Worm (Caenorhabditis elegans) whole organism, young adult: ENCODE data around the gene riok-3.

Experiments
- B0261.1 ChIP-seq: sonication (generic microtip); optimal IDR thresholded peaks from 2 replicates; lab custom pipeline; 2016; ENCODE audit warnings: mild to moderate bottlenecking, missing genetic modification characterization, moderate library complexity, missing compliant biosample characterization
- C06A6.2 ChIP-seq: fragments of 200-800 bp; sonication (Bioruptor generic); conservative IDR thresholded peaks from 2 replicates; pipeline ENCODE4 v1.3.6; 2022; ENCODE audit warnings: missing genetic modification characterization, missing compliant biosample characterization
- F10E7.11 ChIP-seq: sonication (generic microtip); optimal IDR thresholded peaks from 2 replicates; lab custom pipeline; 2017; ENCODE audit warnings: mild to moderate bottlenecking, missing genetic modification characterization, moderate library complexity, missing compliant biosample characterization
- F33H1.4 ChIP-seq: fragments of 200-800 bp; sonication (Bioruptor generic); IDR thresholded peaks from 2 replicates; pipeline ENCODE4 v1.3.6; 2022; ENCODE audit warnings: missing genetic modification reagents, missing genetic modification characterization, missing compliant biosample characterization
- F49E8.2 ChIP-seq: sonication (generic microtip); optimal IDR thresholded peaks from 3 replicates; lab custom pipeline; 2017; ENCODE audit warnings: missing genetic modification characterization, mild to moderate bottlenecking, missing compliant biosample characterization, antibody characterized with exemption, moderate library complexity; ENCODE audit not compliant: insufficient read depth
- F52B5.7 ChIP-seq: sonication (generic microtip); optimal IDR thresholded peaks from 2 replicates; lab custom pipeline; 2016; ENCODE audit warnings: mild to moderate bottlenecking, missing genetic modification characterization, missing compliant biosample characterization
- K12H6.12 ChIP-seq: fragments of 200-800 bp; sonication (Bioruptor generic); optimal IDR thresholded peaks from 2 replicates; lab custom pipeline; 2018; ENCODE audit warnings: mild to moderate bottlenecking, missing genetic modification characterization, missing compliant biosample characterization
- T07F8.4 ChIP-seq: sonication (generic microtip); optimal IDR thresholded peaks from 2 replicates; lab custom pipeline; 2016; ENCODE audit warnings: mild to moderate bottlenecking, missing genetic modification characterization, moderate library complexity, missing compliant biosample characterization
- ZK185.1 ChIP-seq: sonication (generic microtip); optimal IDR thresholded peaks from 2 replicates; lab custom pipeline; 2016; ENCODE audit warnings: mild to moderate bottlenecking, missing genetic modification characterization, missing compliant biosample characterization; ENCODE audit not compliant: poor library complexity, severe bottlenecking
- aptf-3 ChIP-seq: fragments of 200-800 bp; sonication (Bioruptor generic); IDR thresholded peaks from 2 replicates; pipeline ENCODE4 v1.3.6; 2022; ENCODE audit warnings: missing genetic modification characterization, missing compliant biosample characterization
- attf-3 ChIP-seq: fragments of 200-800 bp; sonication (Bioruptor generic); conservative IDR thresholded peaks from 2 replicates; pipeline ENCODE4 v1.3.6; 2022; ENCODE audit warnings: missing genetic modification reagents, missing genetic modification characterization, missing compliant biosample characterization
- attf-5 ChIP-seq: fragments of 200-800 bp; sonication (Bioruptor generic); optimal IDR thresholded peaks from 2 replicates; lab custom pipeline; 2018; ENCODE audit warnings: mild to moderate bottlenecking, missing genetic modification characterization, missing compliant biosample characterization
- bed-1 ChIP-seq: fragments of 200-800 bp; sonication (Bioruptor generic); IDR thresholded peaks from 2 replicates; pipeline ENCODE4 v1.3.6; 2022; ENCODE audit warnings: missing genetic modification reagents, missing genetic modification characterization, missing compliant biosample characterization
- bed-2 ChIP-seq: fragments of 200-800 bp; sonication (Bioruptor generic); IDR thresholded peaks from 2 replicates; pipeline ENCODE4 v1.3.6; 2022; ENCODE audit warnings: missing genetic modification reagents, missing genetic modification characterization, missing compliant biosample characterization
- ceh-100 ChIP-seq: fragments of 200-800 bp; sonication (Bioruptor generic); IDR thresholded peaks from 2 replicates; pipeline ENCODE4 v1.3.6; 2022; ENCODE audit warnings: missing genetic modification reagents, missing genetic modification characterization, missing compliant biosample characterization
- ceh-40 ChIP-seq: fragments of 200-800 bp; sonication (Bioruptor generic); IDR thresholded peaks from 2 replicates; pipeline ENCODE4 v1.3.6; 2022; ENCODE audit warnings: missing genetic modification characterization, missing compliant biosample characterization
- ceh-58 ChIP-seq: fragments of 200-800 bp; sonication (Bioruptor generic); IDR thresholded peaks from 2 replicates; pipeline ENCODE4 v1.3.6; 2022; ENCODE audit warnings: missing genetic modification characterization, missing compliant biosample characterization
- ceh-79 ChIP-seq: sonication (generic microtip); optimal IDR thresholded peaks from 2 replicates; lab custom pipeline; 2017; ENCODE audit warnings: mild to moderate bottlenecking, missing genetic modification characterization, missing compliant biosample characterization
- ceh-91 ChIP-seq: fragments of 200-800 bp; sonication (Bioruptor generic); IDR thresholded peaks from 2 replicates; pipeline ENCODE4 v1.3.6; 2022; ENCODE audit warnings: missing genetic modification reagents, missing genetic modification characterization, missing compliant biosample characterization
- efl-1 ChIP-seq: fragments of 150-350 bp; optimal IDR thresholded peaks from 2 replicates; lab custom pipeline; 2014; ENCODE audit warnings: missing biosample characterization, missing genetic modification reagents, missing genetic modification characterization
- him-1 ChIP-seq: sonication (generic microtip); optimal IDR thresholded peaks from 2 replicates; lab custom pipeline; 2016; ENCODE audit warnings: missing genotype, missing genetic modification reagents, missing genetic modification characterization, missing compliant biosample characterization
- hmg-1.2 ChIP-seq: fragments of 200-800 bp; sonication (Bioruptor generic); IDR thresholded peaks from 2 replicates; pipeline ENCODE4 v1.3.6; 2022; ENCODE audit warnings: missing genetic modification reagents, missing genetic modification characterization, missing compliant biosample characterization
- hmg-20 ChIP-seq: fragments of 200-800 bp; sonication (Bioruptor generic); IDR thresholded peaks from 2 replicates; pipeline ENCODE4 v1.3.6; 2022; ENCODE audit warnings: missing genetic modification reagents, missing genetic modification characterization, missing compliant biosample characterization
- let-526 ChIP-seq: fragments of 200-800 bp; sonication (Bioruptor generic); IDR thresholded peaks from 2 replicates; pipeline ENCODE4 v1.3.6; 2022; ENCODE audit warnings: missing genetic modification reagents, missing genetic modification characterization, missing compliant biosample characterization
- lin-26 ChIP-seq: fragments of 200-800 bp; sonication (Bioruptor generic); IDR thresholded peaks from 2 replicates; pipeline ENCODE4 v1.3.6; 2022; ENCODE audit warnings: missing genetic modification reagents, missing genetic modification characterization, missing compliant biosample characterization
- lin-35 ChIP-seq, 3 experiments: fragments of 150-350 bp in 2 of 3; sonication (generic microtip) in 1 of 3; optimal IDR thresholded peaks; 2 replicates each; lab custom pipeline; 2014 to 2018; ENCODE audit warnings: missing biosample characterization in 3 of 3, missing genetic modification characterization in 3 of 3, missing genetic modification reagents in 3 of 3
- lsl-1 ChIP-seq: fragments of 200-800 bp; sonication (Bioruptor generic); optimal IDR thresholded peaks from 2 replicates; lab custom pipeline; 2018; ENCODE audit warnings: mild to moderate bottlenecking, missing genetic modification characterization, moderate library complexity, missing compliant biosample characterization
- madf-10 ChIP-seq: sonication (generic microtip); optimal IDR thresholded peaks from 2 replicates; lab custom pipeline; 2016; ENCODE audit warnings: mild to moderate bottlenecking, missing genetic modification characterization, missing compliant biosample characterization
- madf-6 ChIP-seq: fragments of 200-800 bp; sonication (Bioruptor generic); IDR thresholded peaks from 2 replicates; pipeline ENCODE4 v1.3.6; 2022; ENCODE audit warnings: missing genetic modification reagents, missing genetic modification characterization, missing compliant biosample characterization
- mcd-1 ChIP-seq: fragments of 200-800 bp; sonication (Bioruptor generic); IDR thresholded peaks from 2 replicates; pipeline ENCODE4 v1.3.6; 2022; ENCODE audit warnings: missing genetic modification reagents, missing genetic modification characterization, missing compliant biosample characterization
- mes-4 ChIP-seq: sonication (generic microtip); optimal IDR thresholded peaks from 2 replicates; lab custom pipeline; 2016; ENCODE audit warnings: missing genotype, missing genetic modification characterization, missing compliant biosample characterization
- nhr-120 ChIP-seq: fragments of 200-800 bp; sonication (Bioruptor generic); IDR thresholded peaks from 2 replicates; pipeline ENCODE4 v1.3.6; 2022; ENCODE audit warnings: missing genetic modification characterization, missing compliant biosample characterization
- nhr-80 ChIP-seq: sonication (generic microtip); optimal IDR thresholded peaks from 2 replicates; lab custom pipeline; 2016; ENCODE audit warnings: missing genetic modification characterization, missing compliant biosample characterization
- nhr-90 ChIP-seq: sonication (generic microtip); optimal IDR thresholded peaks from 2 replicates; lab custom pipeline; 2016; ENCODE audit warnings: missing genotype, mild to moderate bottlenecking, missing genetic modification characterization, missing compliant biosample characterization
- pbrm-1 ChIP-seq: fragments of 200-800 bp; sonication (Bioruptor generic); IDR thresholded peaks from 2 replicates; pipeline ENCODE4 v1.3.6; 2022; ENCODE audit warnings: missing genetic modification reagents, missing genetic modification characterization, missing compliant biosample characterization
- repo-1 ChIP-seq: sonication (generic microtip); optimal IDR thresholded peaks from 2 replicates; lab custom pipeline; 2017; ENCODE audit warnings: mild to moderate bottlenecking, missing genetic modification characterization, missing compliant biosample characterization
- sea-2 ChIP-seq: fragments of 200-800 bp; sonication (Bioruptor generic); IDR thresholded peaks from 2 replicates; pipeline ENCODE4 v1.3.6; 2022; ENCODE audit warnings: missing genetic modification characterization, missing compliant biosample characterization
- snpc-1.1 ChIP-seq: sonication (generic microtip); optimal IDR thresholded peaks from 2 replicates; lab custom pipeline; 2017; ENCODE audit warnings: missing genetic modification characterization, mild to moderate bottlenecking, missing compliant biosample characterization, antibody characterized with exemption, moderate library complexity, missing genotype, missing genetic modification reagents; ENCODE audit not compliant: insufficient read depth
- snpc-3.4 ChIP-seq: sonication (generic microtip); optimal IDR thresholded peaks from 2 replicates; lab custom pipeline; 2017; ENCODE audit warnings: missing genetic modification characterization, mild to moderate bottlenecking, missing compliant biosample characterization, antibody characterized with exemption, moderate library complexity, missing genotype, missing genetic modification reagents
- somi-1 ChIP-seq: fragments of 200-800 bp; sonication (Bioruptor generic); optimal IDR thresholded peaks from 2 replicates; lab custom pipeline; 2018; ENCODE audit warnings: mild to moderate bottlenecking, missing genetic modification characterization, missing compliant biosample characterization
- unc-130 ChIP-seq: sonication (generic microtip); optimal IDR thresholded peaks from 2 replicates; lab custom pipeline; 2016; ENCODE audit warnings: missing genetic modification reagents, missing genetic modification characterization, missing compliant biosample characterization
- unc-62 ChIP-seq: fragments of 150-350 bp; optimal IDR thresholded peaks from 2 replicates; lab custom pipeline; 2014; ENCODE audit warnings: missing biosample characterization, missing genetic modification reagents, missing genetic modification characterization
- zfh-2 ChIP-seq: fragments of 200-800 bp; sonication (Bioruptor generic); conservative IDR thresholded peaks from 2 replicates; pipeline ENCODE4 v1.3.6; 2022; ENCODE audit warnings: missing genetic modification reagents, missing genetic modification characterization, missing compliant biosample characterization
- zim-3 ChIP-seq: sonication (generic microtip); optimal IDR thresholded peaks from 2 replicates; lab custom pipeline; 2017; ENCODE audit warnings: mild to moderate bottlenecking, missing genetic modification characterization, moderate library complexity, missing compliant biosample characterization
- ztf-18 ChIP-seq: sonication (generic microtip); optimal IDR thresholded peaks from 2 replicates; lab custom pipeline; 2016; ENCODE audit warnings: missing genotype, mild to moderate bottlenecking, missing genetic modification characterization, missing compliant biosample characterization

The riok-3 gene

ce11 chrIII:9825073-9825828 is 20.4 kb upstream of the riok-3 start, which contains the start of gene ZK632.9 (continued):
- TF ChIP-seq ceh-91 (GFP tag; lab: Robert Waterston, UW) (0 out of 2 replicates have a peak, but pooled peaks have one; percentile 10), mcd-1 (GFP tag; lab: Robert Waterston, UW) (no peak; the same call in 1 of the 2 replicates), lsl-1 (GFP tag; lab: Kevin White, UChicago) (no peak), zfh-2 (GFP tag; lab: Robert Waterston, UW) (peak; percentile 75), snpc-1.1 (no peak), ZK185.1 (tag; lab: Kevin White, UChicago) (no peak), aptf-3 (GFP tag; lab: Robert Waterston, UW) (no peak), hmg-1.2 (GFP tag; lab: Robert Waterston, UW) (peak; percentile 27), attf-3 (GFP tag; lab: Robert Waterston, UW) (no peak)

ce11 chrIII:9824330-9824934 is 19.6 kb upstream of the riok-3 start, which contains the start of gene lin-52:
TSS of gene lin-52 (minus strand) at chrIII:9824750.
- TF ChIP-seq nhr-120 (GFP tag; lab: Robert Waterston, UW) = 0 out of 2 replicates have a peak, but pooled peaks have one; percentile 34
- TF ChIP-seq snpc-3.4 (tag; lab: Kevin White, UChicago) = no peak
- no peak for TF ChIP-seq sea-2 (GFP tag; lab: Robert Waterston, UW)
- 0 out of 2 replicates have a peak, but pooled peaks have one; percentile 35 for TF ChIP-seq ceh-100 (GFP tag; lab: Robert Waterston, UW)
- TF ChIP-seq mcd-1 (GFP tag; lab: Robert Waterston, UW) = no peak; the same call in 1 of the 2 replicates
- no peak for TF ChIP-seq somi-1 (GFP tag; lab: Kevin White, UChicago)
- TF ChIP-seq bed-1 (GFP tag; lab: Robert Waterston, UW) = no peak
- TF ChIP-seq mes-4 (tag; lab: Kevin White, UChicago) = no peak
- TF ChIP-seq nhr-80 (tag; lab: Kevin White, UChicago) = no peak
- no peak for TF ChIP-seq F52B5.7 (tag; lab: Kevin White, UChicago)
- TF ChIP-seq F10E7.11 = no peak
- TF ChIP-seq unc-130 = no peak
- TF ChIP-seq F49E8.2 (tag; lab: Kevin White, UChicago) = no peak
- TF ChIP-seq ceh-79 (tag; lab: Kevin White, UChicago) = no peak
- TF ChIP-seq madf-10 (tag; lab: Kevin White, UChicago) = peak; percentile 27
- no peak for TF ChIP-seq unc-62
- TF ChIP-seq ceh-58 = no peak
- TF ChIP-seq pbrm-1 (GFP tag; lab: Robert Waterston, UW) = no peak
- TF ChIP-seq attf-5 (GFP tag; lab: Kevin White, UChicago) = no peak
- no peak for TF ChIP-seq ceh-40 (GFP tag; lab: Robert Waterston, UW)
- TF ChIP-seq B0261.1 (tag; lab: Kevin White, UChicago) = no peak
- TF ChIP-seq bed-2 (GFP tag; lab: Robert Waterston, UW) = no peak
- TF ChIP-seq lin-35 (GFP tag; optimal IDR thresholded peaks at IDR 0.05; lab: Kevin White, UChicago) = peak in 1 of 3 experiments; percentile 47
- no peak for TF ChIP-seq C06A6.2 (GFP tag; lab: Robert Waterston, UW)
- peak; percentile 35; the same call in 1 of the 2 replicates for TF ChIP-seq madf-6 (GFP tag; lab: Robert Waterston, UW)
- no peak for TF ChIP-seq F33H1.4
- TF ChIP-seq efl-1 (GFP tag; lab: Kevin White, UChicago) = no peak
- no peak for TF ChIP-seq hmg-20 (GFP tag; lab: Robert Waterston, UW)
- TF ChIP-seq T07F8.4 (tag; lab: Kevin White, UChicago) = no peak
- no peak for TF ChIP-seq hmg-1.2 (GFP tag; lab: Robert Waterston, UW)
- TF ChIP-seq repo-1 (tag; lab: Kevin White, UChicago) = peak; percentile 83
- TF ChIP-seq let-526 (GFP tag; lab: Robert Waterston, UW) = no peak
- no peak for TF ChIP-seq nhr-90 (tag; lab: Kevin White, UChicago)
- no peak for TF ChIP-seq lin-26 (GFP tag; lab: Robert Waterston, UW)
- TF ChIP-seq K12H6.12 (tag; lab: Kevin White, UChicago) = no peak
- TF ChIP-seq ztf-18 (tag; lab: Kevin White, UChicago) = no peak
- no peak for TF ChIP-seq zim-3 (tag; lab: Kevin White, UChicago)
- TF ChIP-seq him-1 (tag; lab: Kevin White, UChicago) = peak; percentile 9
